Fruit fly (Drosophila melanogaster) whole organism, adult: ENCODE measurements around the gene kek4.

ENCODE experiments used
- CG11617 ChIP-seq: fragments of 200-800 bp; sonication (Bioruptor generic); optimal IDR thresholded peaks from 2 replicates; lab custom pipeline; 2017; ENCODE audit warnings: mild to moderate bottlenecking, missing biosample characterization, missing genetic modification reagents, missing genetic modification characterization
- CG12768 ChIP-seq: fragments of 200-800 bp; sonication (Bioruptor generic); optimal IDR thresholded peaks from 2 replicates; lab custom pipeline; 2017; ENCODE audit warnings: missing biosample characterization, missing genetic modification characterization, mild to moderate bottlenecking, moderate library complexity, missing genetic modification reagents
- CG14711 ChIP-seq: fragments of 200-800 bp; sonication (Bioruptor generic); optimal IDR thresholded peaks from 2 replicates; lab custom pipeline; 2018; ENCODE audit warnings: missing biosample characterization, mild to moderate bottlenecking, missing genetic modification characterization, moderate library complexity
- CG1620 ChIP-seq: fragments of 200-800 bp; sonication (Bioruptor generic); optimal IDR thresholded peaks from 2 replicates; lab custom pipeline; 2016; ENCODE audit warnings: missing biosample characterization, missing genetic modification characterization
- CG33017 ChIP-seq: fragments of 200-800 bp; sonication (Bioruptor generic); optimal IDR thresholded peaks from 2 replicates; lab custom pipeline; 2018; ENCODE audit warnings: missing biosample characterization, mild to moderate bottlenecking, missing genetic modification characterization, moderate library complexity
- CG5204 ChIP-seq: fragments of 200-800 bp; sonication (Bioruptor generic); optimal IDR thresholded peaks from 2 replicates; lab custom pipeline; 2016; ENCODE audit warnings: missing biosample characterization, missing genetic modification characterization
- CG7045 ChIP-seq: fragments of 200-800 bp; sonication (Bioruptor generic); optimal IDR thresholded peaks from 2 replicates; lab custom pipeline; 2017; ENCODE audit warnings: missing biosample characterization, mild to moderate bottlenecking, missing genetic modification characterization
- CG7101 ChIP-seq: fragments of 200-800 bp; sonication (Bioruptor generic); optimal IDR thresholded peaks from 2 replicates; lab custom pipeline; 2018; ENCODE audit warnings: missing biosample characterization, mild to moderate bottlenecking, missing genetic modification characterization, moderate library complexity
- Clk ChIP-seq: fragments of 200-800 bp; sonication (Bioruptor generic); optimal IDR thresholded peaks from 2 replicates; lab custom pipeline; 2017; ENCODE audit warnings: missing biosample characterization, missing genetic modification characterization
- Crg-1 ChIP-seq: fragments of 200-800 bp; sonication (Bioruptor generic); optimal IDR thresholded peaks from 2 replicates; lab custom pipeline; 2016; ENCODE audit warnings: missing biosample characterization, missing genetic modification characterization
- Hr96 ChIP-seq: fragments of 200-800 bp; sonication (Bioruptor generic); optimal IDR thresholded peaks from 2 replicates; lab custom pipeline; 2016; ENCODE audit warnings: missing biosample characterization, missing genetic modification characterization
- Mnt ChIP-seq: fragments of 200-800 bp; sonication (Bioruptor generic); optimal IDR thresholded peaks from 2 replicates; lab custom pipeline; 2016; ENCODE audit warnings: missing biosample characterization, mild to moderate bottlenecking, missing genetic modification characterization
- bab1 ChIP-seq: fragments of 200-800 bp; sonication (Bioruptor generic); optimal IDR thresholded peaks from 3 replicates; lab custom pipeline; 2019; ENCODE audit warnings: missing biosample characterization, mild to moderate bottlenecking, missing genetic modification characterization, moderate library complexity
- cic ChIP-seq: fragments of 200-800 bp; sonication (Bioruptor generic); optimal IDR thresholded peaks from 2 replicates; lab custom pipeline; 2017; ENCODE audit warnings: missing biosample characterization, mild to moderate bottlenecking, missing genetic modification characterization, moderate library complexity
- cnc ChIP-seq, 2 experiments: fragments of >200 bp; optimal IDR thresholded peaks; 2 replicates each; lab custom pipeline; 2017
- kay ChIP-seq: fragments of 200-800 bp; sonication (Bioruptor generic); peaks from one replicate; lab custom pipeline; 2016; ENCODE audit warnings: missing biosample characterization, missing genetic modification characterization, borderline replicate concordance
- ovo ChIP-seq: fragments of 200-800 bp; sonication (Bioruptor generic); optimal IDR thresholded peaks from 2 replicates; lab custom pipeline; 2016; ENCODE audit warnings: missing biosample characterization, missing genetic modification characterization
- pad ChIP-seq: fragments of 200-800 bp; sonication (Bioruptor generic); optimal IDR thresholded peaks from 3 replicates; lab custom pipeline; 2017; ENCODE audit warnings: missing biosample characterization, missing genetic modification characterization, mild to moderate bottlenecking, moderate library complexity, missing genetic modification reagents
- tj ChIP-seq: fragments of 200-800 bp; sonication (Bioruptor generic); optimal IDR thresholded peaks from 3 replicates; lab custom pipeline; 2017; ENCODE audit warnings: missing biosample characterization, mild to moderate bottlenecking, missing genetic modification characterization, moderate library complexity
- toe ChIP-seq: fragments of 200-800 bp; sonication (Bioruptor generic); optimal IDR thresholded peaks from 2 replicates; lab custom pipeline; 2016; ENCODE audit warnings: missing biosample characterization, missing genetic modification characterization

kek4 gene

dm6 chr2L:13245855-13246645 lies 30.9 kb upstream of the kek4 start, which contains the start of gene CG16820:
TSS of gene CG16820 (plus strand) at chr2L:13246232.
- peak; percentile 24 for TF ChIP-seq kay (GFP tag; lab: Kevin White, UChicago)
- no peak for TF ChIP-seq Crg-1 (GFP tag; lab: Kevin White, UChicago)
- TF ChIP-seq pad (GFP tag; lab: Kevin White, UChicago): no peak
- no peak for TF ChIP-seq tj (GFP tag; lab: Kevin White, UChicago)

- TF ChIP-seq Mnt (GFP tag; lab: Kevin White, UChicago): no peak
- no peak for TF ChIP-seq CG11617 (GFP tag; lab: Kevin White, UChicago)
- no peak for TF ChIP-seq tj (GFP tag; lab: Kevin White, UChicago)
- no peak for TF ChIP-seq Hr96
- no peak for TF ChIP-seq cic
- no peak for TF ChIP-seq Crg-1 (GFP tag; lab: Kevin White, UChicago)
These were observed 29.7 kb upstream of the kek4 start for dm6 chr2L:13244759-13245308.

- no peak for TF ChIP-seq Hr96
- peak; percentile 45 for TF ChIP-seq kay (GFP tag; lab: Kevin White, UChicago)
These were observed 24.5 kb upstream of the kek4 start, which contains the start of gene Jhbp13 for dm6 chr2L:13239689-13240088. TSS of gene Jhbp13 (plus strand) at chr2L:13239989.

- TF ChIP-seq CG5204 (GFP tag; lab: Kevin White, UChicago) (no peak), toe (no peak), CG12768 (GFP tag; lab: Kevin White, UChicago) (no peak), ovo (GFP tag; lab: Kevin White, UChicago) (no peak), Hr96 (no peak), tj (GFP tag; lab: Kevin White, UChicago) (no peak), pad (GFP tag; lab: Kevin White, UChicago) (no peak), CG7101 (no peak), CG14711 (tag; lab: Kevin White, UChicago) (no peak), Crg-1 (GFP tag; lab: Kevin White, UChicago) (no peak), CG1620 (GFP tag; lab: Kevin White, UChicago) (no peak), Clk (no peak), kay (GFP tag; lab: Kevin White, UChicago) (no peak), CG11617 (GFP tag; lab: Kevin White, UChicago) (no peak), cnc (optimal IDR thresholded peaks at IDR 0.05; lab: Kevin White, UChicago) (no peak), Mnt (GFP tag; lab: Kevin White, UChicago) (no peak), cic (no peak), bab1 (no peak), CG7045 (GFP tag; lab: Kevin White, UChicago) (no peak)
These were observed 21.0 kb upstream of the kek4 start, which contains the start of gene Jhbp14 for dm6 chr2L:13236194-13236593. TSS of gene Jhbp14 (plus strand) at chr2L:13236494.

- TF ChIP-seq CG1620 (GFP tag; lab: Kevin White, UChicago) (no peak), CG11617 (GFP tag; lab: Kevin White, UChicago) (no peak), CG12768 (GFP tag; lab: Kevin White, UChicago) (no peak), CG33017 (tag; lab: Kevin White, UChicago) (no peak), CG7045 (GFP tag; lab: Kevin White, UChicago) (no peak), cic (no peak), tj (GFP tag; lab: Kevin White, UChicago) (no peak), bab1 (no peak), ovo (GFP tag; lab: Kevin White, UChicago) (no peak), Hr96 (no peak), CG14711 (tag; lab: Kevin White, UChicago) (no peak), cnc (optimal IDR thresholded peaks at IDR 0.05; lab: Kevin White, UChicago) (no peak), Clk (no peak), pad (GFP tag; lab: Kevin White, UChicago) (no peak), CG7101 (no peak), Mnt (GFP tag; lab: Kevin White, UChicago) (no peak), kay (GFP tag; lab: Kevin White, UChicago) (no peak), toe (no peak)
These were observed 19.7 kb upstream of the kek4 start, which contains the start of gene Mabi for dm6 chr2L:13234610-13235489. TSS of gene Mabi (minus strand) at chr2L:13234660.

dm6 chr2L:13231739-13232138 lies 16.6 kb upstream of the kek4 start, which contains the start of gene Prosalpha6T:
TSS of gene Prosalpha6T (plus strand) at chr2L:13232039.
- TF ChIP-seq CG7045 (GFP tag; lab: Kevin White, UChicago) (no peak), kay (GFP tag; lab: Kevin White, UChicago) (peak; percentile 6)
